Fruit fly (Drosophila melanogaster) whole organism, prepupa: ENCODE measurements around the gene GlcAT-S.

Experiments
- CG10669 ChIP-seq: fragments of 200-800 bp; sonication (Bioruptor generic); optimal IDR thresholded peaks from 3 replicates; lab custom pipeline; 2018; ENCODE audit warnings: missing biosample characterization, mild to moderate bottlenecking, missing genetic modification characterization, moderate library complexity
- CG11294 ChIP-seq: fragments of 200-800 bp; sonication (Bioruptor generic); IDR thresholded peaks from 2 replicates; pipeline ENCODE4 v1.3.6; 2022; ENCODE audit warnings: missing biosample characterization, missing genetic modification characterization
- CG11762 ChIP-seq: fragments of 200-800 bp; sonication (Bioruptor generic); optimal IDR thresholded peaks from 3 replicates; lab custom pipeline; 2016; ENCODE audit warnings: missing biosample characterization, missing genetic modification characterization; ENCODE audit not compliant: insufficient read depth
- CG11902 ChIP-seq: fragments of 200-800 bp; sonication (Bioruptor generic); optimal IDR thresholded peaks from 3 replicates; lab custom pipeline; 2016; ENCODE audit warnings: missing biosample characterization, missing genetic modification characterization
- CG15336 ChIP-seq: fragments of 200-800 bp; sonication (Bioruptor generic); IDR thresholded peaks from 2 replicates; pipeline ENCODE4 v1.3.6; 2022; ENCODE audit warnings: missing biosample characterization, missing genetic modification characterization
- CG31627 ChIP-seq: fragments of 200-800 bp; sonication (Bioruptor generic); optimal IDR thresholded peaks from 3 replicates; lab custom pipeline; 2016; ENCODE audit warnings: missing biosample characterization, missing genetic modification characterization
- CG3919 ChIP-seq: fragments of 200-800 bp; sonication (Bioruptor generic); optimal IDR thresholded peaks from 3 replicates; lab custom pipeline; 2016; ENCODE audit warnings: missing biosample characterization, missing genetic modification characterization
- CG6792 ChIP-seq: fragments of 200-800 bp; sonication (Bioruptor generic); optimal IDR thresholded peaks from 3 replicates; lab custom pipeline; 2016; ENCODE audit warnings: missing biosample characterization, missing genetic modification characterization
- CG7368 ChIP-seq: fragments of 200-800 bp; sonication (Bioruptor generic); optimal IDR thresholded peaks from 3 replicates; lab custom pipeline; 2016; ENCODE audit warnings: missing biosample characterization, missing genetic modification characterization
- Eip78C ChIP-seq: fragments of 200-800 bp; sonication (Bioruptor generic); peaks from one replicate; lab custom pipeline; 2016; ENCODE audit warnings: missing biosample characterization, missing genetic modification characterization
- Eip93F ChIP-seq: fragments of 200-800 bp; sonication (Bioruptor generic); optimal IDR thresholded peaks from 2 replicates; lab custom pipeline; 2016; ENCODE audit warnings: missing biosample characterization, mild to moderate bottlenecking, missing genetic modification characterization
- Hr38 ChIP-seq: sonication (Bioruptor generic); optimal IDR thresholded peaks from 2 replicates; lab custom pipeline; 2016; ENCODE audit warnings: missing biosample characterization, missing genetic modification characterization
- Hr4 ChIP-seq: fragments of 200-800 bp; sonication (Bioruptor generic); optimal IDR thresholded peaks from 3 replicates; lab custom pipeline; 2016; ENCODE audit warnings: missing biosample characterization, missing genetic modification characterization
- Sox102F ChIP-seq: fragments of 200-800 bp; sonication (Bioruptor generic); optimal IDR thresholded peaks from 2 replicates; lab custom pipeline; 2016; ENCODE audit warnings: missing biosample characterization, mild to moderate bottlenecking, missing genetic modification characterization
- Sox15 ChIP-seq: fragments of 200-800 bp; sonication (Bioruptor generic); optimal IDR thresholded peaks from 3 replicates; lab custom pipeline; 2016; ENCODE audit warnings: missing biosample characterization, missing genetic modification characterization
- achi ChIP-seq: fragments of 200-800 bp; sonication (Bioruptor generic); optimal IDR thresholded peaks from 3 replicates; lab custom pipeline; 2016; ENCODE audit warnings: missing biosample characterization, missing genetic modification characterization
- eg ChIP-seq: fragments of 200-800 bp; sonication (Bioruptor generic); IDR thresholded peaks from 3 replicates; pipeline ENCODE4 v1.3.6; 2022; ENCODE audit warnings: missing biosample characterization, missing genetic modification characterization
- fkh ChIP-seq: fragments of 200-800 bp; sonication (Bioruptor generic); optimal IDR thresholded peaks from 3 replicates; lab custom pipeline; 2017; ENCODE audit warnings: missing biosample characterization, mild to moderate bottlenecking, missing genetic modification characterization, moderate library complexity
- lz ChIP-seq: fragments of 200-800 bp; sonication (Bioruptor generic); optimal IDR thresholded peaks from 3 replicates; lab custom pipeline; 2016; ENCODE audit warnings: missing biosample characterization, missing genetic modification characterization
- svp ChIP-seq: fragments of 200-800 bp; sonication (Bioruptor generic); peaks from one replicate; lab custom pipeline; 2016; ENCODE audit warnings: missing biosample characterization, missing genetic modification characterization

Gene GlcAT-S

DNA sequence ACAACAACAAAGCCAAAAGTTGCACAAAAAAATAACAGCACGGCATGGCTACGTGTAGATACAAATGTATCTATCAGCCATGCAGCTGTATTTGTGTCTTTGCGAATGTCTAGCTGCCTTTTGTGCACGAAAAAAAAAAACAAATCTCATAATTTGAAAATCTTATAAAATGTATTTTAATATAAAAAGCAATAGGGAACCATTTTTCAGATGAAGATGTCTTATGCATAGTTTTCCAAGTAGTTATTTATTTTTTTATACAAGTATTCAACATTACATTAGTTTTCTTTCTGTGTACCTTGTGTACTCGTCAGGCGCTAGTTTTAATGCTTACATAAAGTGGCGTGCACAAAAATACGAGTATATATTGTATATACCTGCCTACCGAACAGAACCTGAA, 53.1 kb downstream of the GlcAT-S start (continued):
- TF ChIP-seq CG3919 (GFP tag; lab: Kevin White, UChicago) (peak; percentile 41), Eip78C (GFP tag; lab: Kevin White, UChicago) (peak; percentile 83), CG10669 (GFP tag; lab: Kevin White, UChicago) (no peak), CG15336 (GFP tag; lab: Robert Waterston, UW) (peak; percentile 88)

DNA sequence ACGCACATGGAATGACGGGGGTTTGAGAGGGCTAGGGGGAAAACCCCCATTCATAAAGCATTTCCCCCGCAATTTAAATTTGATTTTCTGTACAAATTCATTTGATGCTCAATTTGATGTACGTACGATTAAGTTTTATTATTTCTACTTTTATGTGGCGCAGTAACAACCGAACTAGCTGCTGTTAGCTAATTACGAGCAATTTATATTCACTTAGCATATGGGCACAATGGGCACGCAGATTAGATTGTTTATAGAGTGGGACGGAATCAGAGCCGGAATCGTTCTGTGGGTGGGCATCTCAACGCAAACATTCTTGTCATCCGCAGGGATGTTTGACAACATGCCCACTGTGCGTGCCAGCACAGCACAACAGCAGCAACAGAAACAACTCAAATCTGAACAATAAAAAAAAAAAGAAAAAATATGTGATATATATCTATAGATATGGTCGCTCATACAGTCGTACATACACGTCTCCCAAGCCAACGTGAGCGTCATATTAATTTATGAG, 54.7 kb downstream of the GlcAT-S start:
- 0 out of 3 replicates have a peak, but pooled peaks have one; percentile 32 for TF ChIP-seq eg (GFP tag; lab: Robert Waterston, UW)
- no peak for TF ChIP-seq CG11902
- TF ChIP-seq fkh (GFP tag; lab: Kevin White, UChicago): peak; percentile 29

DNA sequence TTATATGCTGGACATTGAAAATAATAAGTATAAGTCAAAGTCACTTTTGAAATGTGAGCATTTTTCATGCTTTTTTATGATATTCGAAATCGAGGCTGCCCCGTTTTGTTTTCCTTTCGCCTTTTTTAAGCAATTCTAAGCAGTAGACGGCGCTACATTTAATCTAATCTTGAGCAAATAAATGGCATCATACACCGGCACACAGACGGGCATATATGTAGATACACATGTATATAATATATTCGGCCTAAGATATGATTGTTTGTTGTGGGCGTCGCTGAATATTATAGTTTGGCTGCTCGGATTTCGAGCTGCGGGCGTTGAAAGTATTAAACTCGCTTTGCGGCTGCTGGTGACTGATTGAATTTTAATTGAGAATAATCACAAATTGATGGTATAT, 56.0 kb downstream of the GlcAT-S start:
- no peak for TF ChIP-seq Sox15 (GFP tag; lab: Kevin White, UChicago)
- no peak for TF ChIP-seq Eip78C (GFP tag; lab: Kevin White, UChicago)
- no peak for TF ChIP-seq achi (GFP tag; lab: Kevin White, UChicago)
- no peak for TF ChIP-seq lz (GFP tag; lab: Kevin White, UChicago)
- no peak for TF ChIP-seq Eip93F (GFP tag; lab: Kevin White, UChicago)
- TF ChIP-seq CG11294 (GFP tag; lab: Robert Waterston, UW): no peak
- TF ChIP-seq CG11762 (GFP tag; lab: Kevin White, UChicago): no peak
- TF ChIP-seq fkh (GFP tag; lab: Kevin White, UChicago): peak; percentile 50
- TF ChIP-seq Hr38 (GFP tag; lab: Kevin White, UChicago): no peak
- no peak for TF ChIP-seq Hr4 (GFP tag; lab: Kevin White, UChicago)
- no peak for TF ChIP-seq CG7368 (GFP tag; lab: Kevin White, UChicago)
- no peak for TF ChIP-seq CG6792
- peak; percentile 15 for TF ChIP-seq svp (GFP tag; lab: Kevin White, UChicago)
- TF ChIP-seq CG31627 (GFP tag; lab: Kevin White, UChicago): no peak
- TF ChIP-seq Sox102F (GFP tag; lab: Kevin White, UChicago): no peak
